Worm (Caenorhabditis elegans) whole organism, early embryonic: Measurements from ENCODE around the gene F45D3.2.

ENCODE experiments used
- B0310.2 ChIP-seq: sonication (generic microtip); optimal IDR thresholded peaks from 2 replicates; lab custom pipeline; 2016; ENCODE audit warnings: mild to moderate bottlenecking, missing genetic modification characterization, missing compliant biosample characterization
- ama-1 ChIP-seq: fragments of 150-350 bp; optimal IDR thresholded peaks from 2 replicates; lab custom pipeline; 2014
- ceh-13 ChIP-seq: fragments of 200-800 bp; sonication (Bioruptor generic); optimal IDR thresholded peaks from 2 replicates; lab custom pipeline; 2018; ENCODE audit warnings: mild to moderate bottlenecking, missing genetic modification characterization, missing compliant biosample characterization
- ceh-36 ChIP-seq: sonication (generic microtip); optimal IDR thresholded peaks from 2 replicates; lab custom pipeline; 2016; ENCODE audit warnings: missing genetic modification characterization, inconsistent platforms, missing compliant biosample characterization
- ets-7 ChIP-seq: sonication (generic microtip); optimal IDR thresholded peaks from 2 replicates; lab custom pipeline; 2016; ENCODE audit warnings: missing genotype, missing genetic modification characterization, missing compliant biosample characterization
- flt-1 ChIP-seq: fragments of 200-800 bp; sonication (Bioruptor generic); IDR thresholded peaks from 2 replicates; pipeline ENCODE4 v1.3.6; 2022; ENCODE audit warnings: missing genetic modification characterization, missing compliant biosample characterization
- hmbx-1 ChIP-seq: sonication (generic microtip); optimal IDR thresholded peaks from 2 replicates; lab custom pipeline; 2016; ENCODE audit warnings: mild to moderate bottlenecking, missing genetic modification characterization, missing compliant biosample characterization
- hnd-1 ChIP-seq: sonication (generic microtip); optimal IDR thresholded peaks from 2 replicates; lab custom pipeline; 2016; ENCODE audit warnings: missing genetic modification characterization, missing compliant biosample characterization
- scrt-1 ChIP-seq: fragments of 200-800 bp; sonication (Bioruptor generic); IDR thresholded peaks from 2 replicates; pipeline ENCODE4 v1.3.6; 2022; ENCODE audit warnings: missing genetic modification characterization, missing compliant biosample characterization
- sea-1 ChIP-seq: fragments of 200-800 bp; sonication (Bioruptor generic); conservative IDR thresholded peaks from 2 replicates; pipeline ENCODE4 v1.3.6; 2022; ENCODE audit warnings: missing genetic modification characterization, missing compliant biosample characterization
- tbx-37 ChIP-seq: fragments of 200-800 bp; sonication (Bioruptor generic); conservative IDR thresholded peaks from 2 replicates; pipeline ENCODE4 v1.3.6; 2022; ENCODE audit warnings: missing genetic modification reagents, missing genetic modification characterization, missing compliant biosample characterization

- no peak for TF ChIP-seq B0310.2 (tag; lab: Kevin White, UChicago)
- no peak for TF ChIP-seq ama-1 (lab: Kevin White, UChicago)
- TF ChIP-seq flt-1 (GFP tag; lab: Robert Waterston, UW) = no peak
- TF ChIP-seq hmbx-1 (tag; lab: Kevin White, UChicago) = no peak
- TF ChIP-seq hnd-1 (tag; lab: Kevin White, UChicago) = no peak
- TF ChIP-seq sea-1 (GFP tag; lab: Robert Waterston, UW) = no peak
- TF ChIP-seq ceh-13 (GFP tag; lab: Kevin White, UChicago) = no peak
- no peak for TF ChIP-seq tbx-37 (GFP tag; lab: Robert Waterston, UW)
- no peak for TF ChIP-seq scrt-1 (GFP tag; lab: Robert Waterston, UW)
- no peak for TF ChIP-seq ets-7
- TF ChIP-seq ceh-36 (tag; lab: Kevin White, UChicago) = no peak
Observed at ce11 chrV:12590601-12591000, 49.8 kb downstream of the F45D3.2 start, which contains the start of gene ttr-43.
